Worm (Caenorhabditis elegans): Measurements from ENCODE around the gene tsp-12.

The tsp-12 gene

DNA sequence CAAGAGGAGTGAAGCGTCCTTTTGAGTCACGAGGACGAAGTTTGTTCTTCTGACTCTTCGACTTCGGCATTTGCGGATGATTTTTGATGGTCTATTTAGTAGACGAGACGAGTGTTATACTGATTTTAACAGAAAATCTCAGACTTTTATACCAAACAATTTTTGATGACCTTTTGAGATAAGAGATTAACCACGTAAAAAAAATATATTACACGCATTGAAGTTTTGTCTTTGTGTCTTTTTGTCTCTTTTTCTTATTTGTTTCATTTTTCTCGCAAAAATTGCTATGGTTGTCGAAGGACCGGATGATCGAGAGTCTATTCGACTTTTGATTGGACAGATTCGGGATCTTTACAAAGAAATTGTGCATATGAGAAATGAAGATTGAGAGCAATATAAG is 39.0 kb downstream of the tsp-12 start, which contains the start of gene spch-1:
TSS of gene spch-1 (minus strand) at position 101 of the 400 bp plus-strand sequence.
- no peak for TF ChIP-seq alr-1 (tag; optimal IDR thresholded peaks at IDR 0.05; ENCODE audit: borderline replicate concordance)
- TF ChIP-seq lin-14 (GFP tag; optimal IDR thresholded peaks at IDR 0.05) = no peak
- TF ChIP-seq aha-1 (tag; optimal IDR thresholded peaks at IDR 0.05) = no peak
- TF ChIP-seq pqm-1 (tag; optimal IDR thresholded peaks at IDR 0.05) = no peak

ce11 chrIV:10110870-10111269 is 39.5 kb downstream of the tsp-12 start:
- TF ChIP-seq egl-13 (tag; optimal IDR thresholded peaks at IDR 0.05) (no peak), nhr-85 (tag) (no peak), F16B12.6 (tag; optimal IDR thresholded peaks at IDR 0.05) (no peak), unc-30 (tag; optimal IDR thresholded peaks at IDR 0.05) (no peak), lin-39 (tag; optimal IDR thresholded peaks at IDR 0.05) (no peak), ztf-4 (tag; optimal IDR thresholded peaks at IDR 0.05) (no peak), grh-1 (GFP tag; IDR thresholded peaks at IDR 0.05) (no peak), C04F5.9 (tag; optimal IDR thresholded peaks at IDR 0.05) (no peak), aha-1 (tag; optimal IDR thresholded peaks at IDR 0.05) (no peak), mef-2 (tag; optimal IDR thresholded peaks at IDR 0.05) (no peak), nhr-76 (tag; optimal IDR thresholded peaks at IDR 0.05) (no peak)

- TF ChIP-seq lin-35 (GFP tag; optimal IDR thresholded peaks at IDR 0.05) (no peak), C16A3.4 (tag; optimal IDR thresholded peaks at IDR 0.05) (no peak), elt-2 (tag; optimal IDR thresholded peaks at IDR 0.05) (no peak), unc-30 (tag; optimal IDR thresholded peaks at IDR 0.05) (no peak), zip-4 (GFP tag; optimal IDR thresholded peaks at IDR 0.05) (no peak), lin-39 (tag; optimal IDR thresholded peaks at IDR 0.05) (no peak), vab-15 (tag; optimal IDR thresholded peaks at IDR 0.05) (no peak), C04F5.9 (tag; optimal IDR thresholded peaks at IDR 0.05) (no peak), fos-1 (tag; optimal IDR thresholded peaks at IDR 0.05) (no peak), fkh-10 (GFP tag; optimal IDR thresholded peaks at IDR 0.05) (no peak), nhr-84 (tag; optimal IDR thresholded peaks at IDR 0.05) (no peak), lin-14 (GFP tag; optimal IDR thresholded peaks at IDR 0.05) (no peak), efl-3 (GFP tag; optimal IDR thresholded peaks at IDR 0.05) (no peak), skn-1 (tag; optimal IDR thresholded peaks at IDR 0.05) (no peak), fkh-4 (tag; optimal IDR thresholded peaks at IDR 0.05; ENCODE audit: borderline replicate concordance) (no peak), snu-23 (GFP tag; optimal IDR thresholded peaks at IDR 0.05) (no peak), nhr-11 (tag; optimal IDR thresholded peaks at IDR 0.05) (no peak), xbp-1 (tag; optimal IDR thresholded peaks at IDR 0.05) (no peak)
Observed at ce11 chrIV:10110417-10110816, 40.0 kb downstream of the tsp-12 start, which contains the start of gene egl-38. TSS of gene egl-38 (minus strand) at chrIV:10110517.

Data from whole organism, L1 larva.